Fruit fly (Drosophila melanogaster) whole organism, adult: Measurements from ENCODE around the gene ldd.

ENCODE experiments used
- CG11617 ChIP-seq: fragments of 200-800 bp; sonication (Bioruptor generic); optimal IDR thresholded peaks from 2 replicates; lab custom pipeline; 2017; ENCODE audit warnings: mild to moderate bottlenecking, missing biosample characterization, missing genetic modification reagents, missing genetic modification characterization
- CG12768 ChIP-seq: fragments of 200-800 bp; sonication (Bioruptor generic); optimal IDR thresholded peaks from 2 replicates; lab custom pipeline; 2017; ENCODE audit warnings: missing biosample characterization, missing genetic modification characterization, mild to moderate bottlenecking, moderate library complexity, missing genetic modification reagents
- CG14711 ChIP-seq: fragments of 200-800 bp; sonication (Bioruptor generic); optimal IDR thresholded peaks from 2 replicates; lab custom pipeline; 2018; ENCODE audit warnings: missing biosample characterization, mild to moderate bottlenecking, missing genetic modification characterization, moderate library complexity
- CG1620 ChIP-seq: fragments of 200-800 bp; sonication (Bioruptor generic); optimal IDR thresholded peaks from 2 replicates; lab custom pipeline; 2016; ENCODE audit warnings: missing biosample characterization, missing genetic modification characterization
- CG33017 ChIP-seq: fragments of 200-800 bp; sonication (Bioruptor generic); optimal IDR thresholded peaks from 2 replicates; lab custom pipeline; 2018; ENCODE audit warnings: missing biosample characterization, mild to moderate bottlenecking, missing genetic modification characterization, moderate library complexity
- CG5204 ChIP-seq: fragments of 200-800 bp; sonication (Bioruptor generic); optimal IDR thresholded peaks from 2 replicates; lab custom pipeline; 2016; ENCODE audit warnings: missing biosample characterization, missing genetic modification characterization
- CG7045 ChIP-seq: fragments of 200-800 bp; sonication (Bioruptor generic); optimal IDR thresholded peaks from 2 replicates; lab custom pipeline; 2017; ENCODE audit warnings: missing biosample characterization, mild to moderate bottlenecking, missing genetic modification characterization
- CG7101 ChIP-seq: fragments of 200-800 bp; sonication (Bioruptor generic); optimal IDR thresholded peaks from 2 replicates; lab custom pipeline; 2018; ENCODE audit warnings: missing biosample characterization, mild to moderate bottlenecking, missing genetic modification characterization, moderate library complexity
- Mnt ChIP-seq: fragments of 200-800 bp; sonication (Bioruptor generic); optimal IDR thresholded peaks from 2 replicates; lab custom pipeline; 2016; ENCODE audit warnings: missing biosample characterization, mild to moderate bottlenecking, missing genetic modification characterization
- bab1 ChIP-seq: fragments of 200-800 bp; sonication (Bioruptor generic); optimal IDR thresholded peaks from 3 replicates; lab custom pipeline; 2019; ENCODE audit warnings: missing biosample characterization, mild to moderate bottlenecking, missing genetic modification characterization, moderate library complexity
- cic ChIP-seq: fragments of 200-800 bp; sonication (Bioruptor generic); optimal IDR thresholded peaks from 2 replicates; lab custom pipeline; 2017; ENCODE audit warnings: missing biosample characterization, mild to moderate bottlenecking, missing genetic modification characterization, moderate library complexity
- cnc ChIP-seq, 2 experiments: fragments of >200 bp; optimal IDR thresholded peaks; 2 replicates each; lab custom pipeline; 2017
- kay ChIP-seq: fragments of 200-800 bp; sonication (Bioruptor generic); peaks from one replicate; lab custom pipeline; 2016; ENCODE audit warnings: missing biosample characterization, missing genetic modification characterization, borderline replicate concordance
- ovo ChIP-seq: fragments of 200-800 bp; sonication (Bioruptor generic); optimal IDR thresholded peaks from 2 replicates; lab custom pipeline; 2016; ENCODE audit warnings: missing biosample characterization, missing genetic modification characterization
- pad ChIP-seq: fragments of 200-800 bp; sonication (Bioruptor generic); optimal IDR thresholded peaks from 3 replicates; lab custom pipeline; 2017; ENCODE audit warnings: missing biosample characterization, missing genetic modification characterization, mild to moderate bottlenecking, moderate library complexity, missing genetic modification reagents
- tj ChIP-seq: fragments of 200-800 bp; sonication (Bioruptor generic); optimal IDR thresholded peaks from 3 replicates; lab custom pipeline; 2017; ENCODE audit warnings: missing biosample characterization, mild to moderate bottlenecking, missing genetic modification characterization, moderate library complexity
- toe ChIP-seq: fragments of 200-800 bp; sonication (Bioruptor generic); optimal IDR thresholded peaks from 2 replicates; lab custom pipeline; 2016; ENCODE audit warnings: missing biosample characterization, missing genetic modification characterization

Gene ldd

dm6 chrX:21146941-21147340, 23.5 kb downstream of the ldd start, which contains the start of gene CG45154:
CG45154 (minus strand) TSS chrX:21147041.
- TF ChIP-seq tj (GFP tag; lab: Kevin White, UChicago) (no peak), CG5204 (no peak), CG7101 (tag; lab: Kevin White, UChicago) (no peak), bab1 (GFP tag; lab: Kevin White, UChicago) (no peak), cnc (optimal IDR thresholded peaks at IDR 0.05; lab: Kevin White, UChicago) (no peak), pad (GFP tag; lab: Kevin White, UChicago) (no peak), CG14711 (tag; lab: Kevin White, UChicago) (no peak), CG7045 (GFP tag; lab: Kevin White, UChicago) (no peak), kay (no peak), CG33017 (tag; lab: Kevin White, UChicago) (no peak), toe (GFP tag; lab: Kevin White, UChicago) (no peak), Mnt (GFP tag; lab: Kevin White, UChicago) (no peak), CG1620 (GFP tag; lab: Kevin White, UChicago) (no peak), CG12768 (no peak), ovo (GFP tag; lab: Kevin White, UChicago) (no peak), CG11617 (GFP tag; lab: Kevin White, UChicago) (no peak), cic (no peak)
